In genomic region chr2L:8633671-8634391, dm6 we compare ENCODE assay signal across 1 fruit fly cellular context.
A peak's percentile ranks its signal among the peaks of the same experiment; 100 is the strongest.
TF ChIP-seq lines count a peak whose summit lies in the region.

No protein-coding gene starts in this region.

TF ChIP-seq in whole organism, embryonic, 481 proteins besides CTCF, POLR2A, EP300 and RAD21 (continued from another document):
- TF ChIP-seq CG9932 (GFP tag; IDR thresholded peaks at IDR 0.05; lab: Robert Waterston, UW) (no peak), stwl (tag; optimal IDR thresholded peaks at IDR 0.05; lab: Kevin White, UChicago) (peak; percentile 47), CG1647 (GFP tag; optimal IDR thresholded peaks at IDR 0.05; lab: Kevin White, UChicago) (no peak), stc (GFP tag; IDR thresholded peaks at IDR 0.05; lab: Robert Waterston, UW) (no peak), CG12942 (GFP tag; optimal IDR thresholded peaks at IDR 0.05; lab: Kevin White, UChicago) (no peak), Mad (GFP tag; optimal IDR thresholded peaks at IDR 0.05; lab: Kevin White, UChicago) (no peak), hth (optimal IDR thresholded peaks at IDR 0.05; lab: Kevin White, UChicago) (no peak), ERR (GFP tag; optimal IDR thresholded peaks at IDR 0.05; lab: Kevin White, UChicago) (no peak), CG7987 (GFP tag; optimal IDR thresholded peaks at IDR 0.05; lab: Kevin White, UChicago) (no peak), Antp (GFP tag; optimal IDR thresholded peaks at IDR 0.05; lab: Kevin White, UChicago) (no peak), CG14667 (GFP tag; IDR thresholded peaks at IDR 0.05; lab: Robert Waterston, UW) (no peak), CG42726 (GFP tag; IDR thresholded peaks at IDR 0.05; lab: Robert Waterston, UW; ENCODE audit: partially characterized antibody) (no peak), CG4424 (GFP tag; optimal IDR thresholded peaks at IDR 0.05; lab: Kevin White, UChicago) (no peak), fd3F (GFP tag; optimal IDR thresholded peaks at IDR 0.05; lab: Kevin White, UChicago) (no peak), Dip3 (GFP tag; optimal IDR thresholded peaks at IDR 0.05; lab: Kevin White, UChicago) (no peak), ato (GFP tag; IDR thresholded peaks at IDR 0.05; lab: Robert Waterston, UW; ENCODE audit: partially characterized antibody) (no peak), Side (GFP tag; optimal IDR thresholded peaks at IDR 0.05; lab: Kevin White, UChicago) (no peak), NC2α (GFP tag; optimal IDR thresholded peaks at IDR 0.05; lab: Kevin White, UChicago) (no peak), CG12391 (tag; optimal IDR thresholded peaks at IDR 0.05; lab: Kevin White, UChicago) (peak; percentile 36), CG34376 (GFP tag; optimal IDR thresholded peaks at IDR 0.05; lab: Kevin White, UChicago) (no peak), CG5245 (GFP tag; optimal IDR thresholded peaks at IDR 0.05; lab: Kevin White, UChicago) (no peak), CG11247 (GFP tag; IDR thresholded peaks at IDR 0.05; lab: Robert Waterston, UW) (no peak), CG7271 (tag; optimal IDR thresholded peaks at IDR 0.05; lab: Kevin White, UChicago) (peak; percentile 14), sob (GFP tag; IDR thresholded peaks at IDR 0.05; lab: Robert Waterston, UW) (peak; percentile 17; the same call in 1 of the 2 replicates), CG10543 (GFP tag; optimal IDR thresholded peaks at IDR 0.05; lab: Kevin White, UChicago) (no peak), CG9609 (GFP tag; optimal IDR thresholded peaks at IDR 0.05; lab: Kevin White, UChicago) (no peak), slbo (GFP tag; IDR thresholded peaks at IDR 0.05; lab: Robert Waterston, UW) (peak; percentile 21; the same call in 1 of the 2 replicates), D19B (GFP tag; optimal IDR thresholded peaks at IDR 0.05; lab: Kevin White, UChicago) (no peak), CG8281 (tag; optimal IDR thresholded peaks at IDR 0.05; lab: Kevin White, UChicago) (no peak), CG1832 (GFP tag; optimal IDR thresholded peaks at IDR 0.05; lab: Kevin White, UChicago) (no peak), klu (GFP tag; IDR thresholded peaks at IDR 0.05; lab: Robert Waterston, UW) (peak; percentile 26; the same call in 1 of the 2 replicates), Bteb2 (GFP tag; optimal IDR thresholded peaks at IDR 0.05; lab: Kevin White, UChicago) (no peak), zfh2 (GFP tag; optimal IDR thresholded peaks at IDR 0.05; lab: Kevin White, UChicago) (no peak), Sry-δ (GFP tag; optimal IDR thresholded peaks at IDR 0.05; lab: Kevin White, UChicago) (no peak), pros (GFP tag; optimal IDR thresholded peaks at IDR 0.05; lab: Kevin White, UChicago) (no peak), CG18619 (GFP tag; optimal IDR thresholded peaks at IDR 0.05; lab: Kevin White, UChicago) (peak; percentile 8), shn (GFP tag; optimal IDR thresholded peaks at IDR 0.05; lab: Kevin White, UChicago) (no peak), crc (GFP tag; optimal IDR thresholded peaks at IDR 0.05; lab: Kevin White, UChicago) (no peak), ase (GFP tag; IDR thresholded peaks at IDR 0.05; lab: Robert Waterston, UW) (no peak), CG31365 (tag; optimal IDR thresholded peaks at IDR 0.05; lab: Kevin White, UChicago) (no peak), fd64A (GFP tag; optimal IDR thresholded peaks at IDR 0.05; lab: Kevin White, UChicago) (no peak), MTF-1 (GFP tag; optimal IDR thresholded peaks at IDR 0.05; lab: Kevin White, UChicago; ENCODE audit: borderline replicate concordance) (no peak), da (GFP tag; optimal IDR thresholded peaks at IDR 0.05; lab: Kevin White, UChicago) (no peak), CG13894 (tag; optimal IDR thresholded peaks at IDR 0.05; lab: Kevin White, UChicago) (peak; percentile 42), CG34422 (GFP tag; IDR thresholded peaks at IDR 0.05; lab: Robert Waterston, UW) (no peak), Xrp1 (GFP tag; IDR thresholded peaks at IDR 0.05; lab: Robert Waterston, UW) (peak; percentile 64), mld (GFP tag; IDR thresholded peaks at IDR 0.05; lab: Robert Waterston, UW; ENCODE audit: partially characterized antibody) (no peak), Rx (GFP tag; IDR thresholded peaks at IDR 0.05; lab: Robert Waterston, UW) (no peak), CG2712 (tag; optimal IDR thresholded peaks at IDR 0.05; lab: Kevin White, UChicago) (peak; percentile 13), az2 (GFP tag; optimal IDR thresholded peaks at IDR 0.05; lab: Kevin White, UChicago) (no peak), trh (GFP tag; optimal IDR thresholded peaks at IDR 0.05; lab: Kevin White, UChicago) (no peak), dan (GFP tag; IDR thresholded peaks at IDR 0.05; lab: Robert Waterston, UW) (no peak), CG6791 (GFP tag; IDR thresholded peaks at IDR 0.05; lab: Robert Waterston, UW; ENCODE audit: partially characterized antibody) (no peak), CG1792 (GFP tag; optimal IDR thresholded peaks at IDR 0.05; lab: Kevin White, UChicago) (no peak), CG3407 (GFP tag; optimal IDR thresholded peaks at IDR 0.05; lab: Kevin White, UChicago) (no peak), CG10366 (GFP tag; IDR thresholded peaks at IDR 0.05; lab: Robert Waterston, UW) (peak; percentile 46; the same call in 1 of the 2 replicates), CG12769 (tag; optimal IDR thresholded peaks at IDR 0.05; lab: Kevin White, UChicago) (no peak), Atf3 (GFP tag; optimal IDR thresholded peaks at IDR 0.05; lab: Kevin White, UChicago) (no peak), nerfin-1 (tag; optimal IDR thresholded peaks at IDR 0.05; lab: Kevin White, UChicago) (peak; percentile 14), abd-A (tag; optimal IDR thresholded peaks at IDR 0.05; lab: Kevin White, UChicago) (peak; percentile 19), wek (GFP tag; optimal IDR thresholded peaks at IDR 0.05; lab: Kevin White, UChicago) (no peak), bowl (GFP tag; IDR thresholded peaks at IDR 0.05; lab: Robert Waterston, UW) (no peak), Blimp-1 (GFP tag; optimal IDR thresholded peaks at IDR 0.05; lab: Kevin White, UChicago) (no peak), Dll (GFP tag; IDR thresholded peaks at IDR 0.05; lab: Robert Waterston, UW; ENCODE audit: partially characterized antibody) (no peak), pum (GFP tag; optimal IDR thresholded peaks at IDR 0.05; lab: Kevin White, UChicago) (no peak), ttk (GFP tag; IDR thresholded peaks at IDR 0.05; lab: Robert Waterston, UW) (peak; percentile 36; the same call in 1 of the 2 replicates), CG1024 (GFP tag; IDR thresholded peaks at IDR 0.05; lab: Robert Waterston, UW) (no peak), vvl (GFP tag; IDR thresholded peaks at IDR 0.05; lab: Robert Waterston, UW) (no peak), CG32767 (GFP tag; IDR thresholded peaks at IDR 0.05; lab: Robert Waterston, UW) (no peak), Abd-B (GFP tag; optimal IDR thresholded peaks at IDR 0.05; lab: Kevin White, UChicago) (no peak), CG3726 (GFP tag; IDR thresholded peaks at IDR 0.05; lab: Robert Waterston, UW) (no peak), CG17328 (GFP tag; IDR thresholded peaks at IDR 0.05; lab: Robert Waterston, UW) (peak; percentile 55), kni (GFP tag; optimal IDR thresholded peaks at IDR 0.05; lab: Kevin White, UChicago) (no peak), mam (GFP tag; optimal IDR thresholded peaks at IDR 0.05; lab: Kevin White, UChicago) (no peak), Chrac-16 (GFP tag; optimal IDR thresholded peaks at IDR 0.05; lab: Kevin White, UChicago) (no peak), Ets97D (GFP tag; optimal IDR thresholded peaks at IDR 0.05; lab: Kevin White, UChicago) (peak; percentile 68), dimm (GFP tag; IDR thresholded peaks at IDR 0.05; lab: Robert Waterston, UW) (no peak), CG7786 (GFP tag; optimal IDR thresholded peaks at IDR 0.05; lab: Kevin White, UChicago) (no peak), cas (GFP tag; IDR thresholded peaks at IDR 0.05; lab: Robert Waterston, UW) (no peak), HmgD (GFP tag; optimal IDR thresholded peaks at IDR 0.05; lab: Kevin White, UChicago) (no peak), br (optimal IDR thresholded peaks at IDR 0.05; lab: Kevin White, UChicago) (no peak), CG9797 (GFP tag; optimal IDR thresholded peaks at IDR 0.05; lab: Kevin White, UChicago) (no peak), gfzf (GFP tag; optimal IDR thresholded peaks at IDR 0.05; lab: Kevin White, UChicago) (no peak), crp (GFP tag; optimal IDR thresholded peaks at IDR 0.05; lab: Kevin White, UChicago) (no peak), pnt (GFP tag; optimal IDR thresholded peaks at IDR 0.05; lab: Kevin White, UChicago) (no peak), CG17361 (GFP tag; IDR thresholded peaks at IDR 0.05; lab: Robert Waterston, UW) (no peak), ro (GFP tag; IDR thresholded peaks at IDR 0.05; lab: Robert Waterston, UW) (no peak), CG8388 (GFP tag; optimal IDR thresholded peaks at IDR 0.05; lab: Kevin White, UChicago) (no peak), CG16863 (GFP tag; optimal IDR thresholded peaks at IDR 0.05; lab: Kevin White, UChicago) (no peak), zfh1 (GFP tag; IDR thresholded peaks at IDR 0.05; lab: Robert Waterston, UW) (no peak), CG14710 (tag; optimal IDR thresholded peaks at IDR 0.05; lab: Kevin White, UChicago) (no peak), cad (GFP tag; optimal IDR thresholded peaks at IDR 0.05; lab: Kevin White, UChicago) (no peak), pita (GFP tag; optimal IDR thresholded peaks at IDR 0.05; lab: Kevin White, UChicago) (no peak), CG13775 (GFP tag; optimal IDR thresholded peaks at IDR 0.05; lab: Kevin White, UChicago) (no peak), Poxn (GFP tag; IDR thresholded peaks at IDR 0.05; lab: Robert Waterston, UW) (no peak), CG4707 (GFP tag; optimal IDR thresholded peaks at IDR 0.05; lab: Kevin White, UChicago) (no peak), corto (GFP tag; optimal IDR thresholded peaks at IDR 0.05; lab: Kevin White, UChicago) (no peak), Ptx1 (GFP tag; IDR thresholded peaks at IDR 0.05; lab: Robert Waterston, UW) (peak; percentile 46), CG10147 (GFP tag; optimal IDR thresholded peaks at IDR 0.05; lab: Kevin White, UChicago) (no peak), Ravus (GFP tag; IDR thresholded peaks at IDR 0.05; lab: Robert Waterston, UW) (no peak), Optix (GFP tag; IDR thresholded peaks at IDR 0.05; lab: Robert Waterston, UW) (no peak), vnd (GFP tag; IDR thresholded peaks at IDR 0.05; lab: Robert Waterston, UW; ENCODE audit: partially characterized antibody) (no peak), Neu2 (GFP tag; optimal IDR thresholded peaks at IDR 0.05; lab: Kevin White, UChicago; ENCODE audit: borderline replicate concordance) (no peak), CG10321 (GFP tag; IDR thresholded peaks at IDR 0.05; lab: Robert Waterston, UW) (peak; percentile 55; the same call in 1 of the 2 replicates), gce (GFP tag; IDR thresholded peaks at IDR 0.05; lab: Robert Waterston, UW) (no peak), CG33213 (GFP tag; optimal IDR thresholded peaks at IDR 0.05; lab: Kevin White, UChicago) (no peak), eve (GFP tag; optimal IDR thresholded peaks at IDR 0.05; lab: Kevin White, UChicago) (no peak), pho (GFP tag; optimal IDR thresholded peaks at IDR 0.05; lab: Kevin White, UChicago) (no peak), Dad (GFP tag; optimal IDR thresholded peaks at IDR 0.05; lab: Kevin White, UChicago) (no peak), CG16815 (GFP tag; optimal IDR thresholded peaks at IDR 0.05; lab: Kevin White, UChicago) (no peak), chm (GFP tag; IDR thresholded peaks at IDR 0.05; lab: Robert Waterston, UW) (no peak), dmrt11E (tag; optimal IDR thresholded peaks at IDR 0.05; lab: Kevin White, UChicago) (no peak), CG10462 (GFP tag; optimal IDR thresholded peaks at IDR 0.05; lab: Kevin White, UChicago) (no peak), otp (GFP tag; IDR thresholded peaks at IDR 0.05; lab: Robert Waterston, UW) (no peak), CG12155 (GFP tag; optimal IDR thresholded peaks at IDR 0.05; lab: Kevin White, UChicago) (no peak), CG12071 (GFP tag; optimal IDR thresholded peaks at IDR 0.05; lab: Kevin White, UChicago) (no peak), CG7928 (GFP tag; optimal IDR thresholded peaks at IDR 0.05; lab: Kevin White, UChicago) (no peak), CG7556 (GFP tag; optimal IDR thresholded peaks at IDR 0.05; lab: Kevin White, UChicago) (peak; percentile 10), CG14050 (GFP tag; IDR thresholded peaks at IDR 0.05; lab: Robert Waterston, UW) (no peak)
